Fruit fly (Drosophila melanogaster) whole organism, embryonic: Measurements from ENCODE around the gene Slimp.

Experiments used
- CG14667 ChIP-seq: fragments of 200-800 bp; sonication (Bioruptor generic); IDR thresholded peaks from 2 replicates; pipeline ENCODE4 v1.3.6; 2022; ENCODE audit warnings: missing biosample characterization, missing genetic modification characterization
- CG14710 ChIP-seq: fragments of 200-800 bp; sonication (Bioruptor generic); optimal IDR thresholded peaks from 3 replicates; lab custom pipeline; 2019; ENCODE audit warnings: missing biosample characterization, mild to moderate bottlenecking, missing genetic modification characterization, moderate library complexity
- CG1603 ChIP-seq: fragments of 200-800 bp; sonication (Bioruptor generic); optimal IDR thresholded peaks from 2 replicates; lab custom pipeline; 2019; ENCODE audit warnings: missing biosample characterization, mild to moderate bottlenecking, missing genetic modification characterization, moderate library complexity
- CG16779 ChIP-seq: fragments of 200-800 bp; sonication (Bioruptor generic); IDR thresholded peaks from 2 replicates; pipeline ENCODE4 v1.3.6; 2022; ENCODE audit warnings: missing biosample characterization, missing genetic modification characterization
- CG16863 ChIP-seq: fragments of 200-800 bp; sonication (Bioruptor generic); optimal IDR thresholded peaks from 3 replicates; lab custom pipeline; 2016; ENCODE audit warnings: missing biosample characterization, missing genetic modification characterization
- CG18476 ChIP-seq: fragments of 200-800 bp; sonication (Bioruptor generic); optimal IDR thresholded peaks from 2 replicates; lab custom pipeline; 2016; ENCODE audit warnings: missing biosample characterization, mild to moderate bottlenecking, missing genetic modification characterization
- CG2712 ChIP-seq: fragments of 200-800 bp; optimal IDR thresholded peaks from 3 replicates; lab custom pipeline; 2019; ENCODE audit warnings: missing biosample characterization, mild to moderate bottlenecking, missing genetic modification characterization, moderate library complexity
- CG30431 ChIP-seq: fragments of 200-800 bp; sonication (Bioruptor generic); optimal IDR thresholded peaks from 2 replicates; lab custom pipeline; 2017; ENCODE audit warnings: missing biosample characterization, missing genetic modification characterization
- CG3847 ChIP-seq: fragments of 200-800 bp; sonication (Bioruptor generic); IDR thresholded peaks from 2 replicates; pipeline ENCODE4 v1.3.6; 2022; ENCODE audit warnings: missing biosample characterization, missing genetic modification characterization
- CG4360 ChIP-seq: fragments of 200-800 bp; sonication (Bioruptor generic); IDR thresholded peaks from 2 replicates; pipeline ENCODE4 v1.3.6; 2022; ENCODE audit warnings: missing biosample characterization, missing genetic modification characterization
- CG4424 ChIP-seq: fragments of 200-800 bp; sonication (Bioruptor generic); optimal IDR thresholded peaks from 3 replicates; lab custom pipeline; 2016; ENCODE audit warnings: missing biosample characterization, missing genetic modification characterization
- CG4730 ChIP-seq: fragments of 200-800 bp; sonication (Bioruptor generic); IDR thresholded peaks from 2 replicates; pipeline ENCODE4 v1.3.6; 2022; ENCODE audit warnings: missing biosample characterization, missing genetic modification characterization
- CG6689 ChIP-seq: fragments of 200-800 bp; sonication (Bioruptor generic); IDR thresholded peaks from 2 replicates; pipeline ENCODE4 v1.3.6; 2022; ENCODE audit warnings: missing biosample characterization, missing genetic modification characterization
- CG6765 ChIP-seq: fragments of 200-800 bp; sonication (Bioruptor generic); optimal IDR thresholded peaks from 3 replicates; lab custom pipeline; 2017; ENCODE audit warnings: missing biosample characterization, mild to moderate bottlenecking, missing genetic modification characterization
- CG7963 ChIP-seq: fragments of 200-800 bp; sonication (Bioruptor generic); IDR thresholded peaks from 3 replicates; pipeline ENCODE4 v1.3.6; 2022; ENCODE audit warnings: missing biosample characterization, missing genetic modification characterization; ENCODE audit not compliant: partially characterized antibody
- CG7987 ChIP-seq: fragments of 200-800 bp; sonication (Bioruptor generic); optimal IDR thresholded peaks from 2 replicates; lab custom pipeline; 2018; ENCODE audit warnings: missing biosample characterization, mild to moderate bottlenecking, missing genetic modification characterization, moderate library complexity
- CG9727 ChIP-seq: fragments of 200-800 bp; sonication (Bioruptor generic); optimal IDR thresholded peaks from 3 replicates; lab custom pipeline; 2017; ENCODE audit warnings: missing biosample characterization, mild to moderate bottlenecking, missing genetic modification characterization
- Elba2 ChIP-seq: fragments of 200-800 bp; sonication (Bioruptor generic); optimal IDR thresholded peaks from 3 replicates; lab custom pipeline; 2016; ENCODE audit warnings: missing biosample characterization, missing genetic modification characterization
- Ets97D ChIP-seq: fragments of 200-800 bp; sonication (Bioruptor generic); optimal IDR thresholded peaks from 3 replicates; lab custom pipeline; 2016; ENCODE audit warnings: missing biosample characterization, missing genetic modification characterization
- HLH4C ChIP-seq: fragments of 200-800 bp; sonication (Bioruptor generic); IDR thresholded peaks from 3 replicates; pipeline ENCODE4 v1.3.6; 2022; ENCODE audit warnings: missing biosample characterization, missing genetic modification characterization; ENCODE audit not compliant: partially characterized antibody
- HmgZ ChIP-seq: fragments of 200-800 bp; sonication (Bioruptor generic); optimal IDR thresholded peaks from 2 replicates; lab custom pipeline; 2018; ENCODE audit warnings: missing biosample characterization, mild to moderate bottlenecking, missing genetic modification characterization
- Hsf ChIP-seq: fragments of 200-800 bp; sonication (Bioruptor generic); optimal IDR thresholded peaks from 3 replicates; lab custom pipeline; 2016; ENCODE audit warnings: missing biosample characterization, missing genetic modification characterization
- Kr ChIP-seq: fragments of 200-800 bp; sonication (Bioruptor generic); optimal IDR thresholded peaks from 2 replicates; lab custom pipeline; 2017; ENCODE audit warnings: missing biosample characterization, mild to moderate bottlenecking, missing genetic modification characterization
- Mad ChIP-seq: fragments of 200-800 bp; sonication (Bioruptor generic); optimal IDR thresholded peaks from 2 replicates; lab custom pipeline; 2016; ENCODE audit warnings: missing biosample characterization, missing genetic modification characterization
- Mes4 ChIP-seq: fragments of 200-800 bp; sonication (Bioruptor generic); optimal IDR thresholded peaks from 2 replicates; lab custom pipeline; 2016; ENCODE audit warnings: missing biosample characterization, missing genetic modification characterization
- Myb ChIP-seq: fragments of 200-800 bp; sonication (Bioruptor generic); optimal IDR thresholded peaks from 2 replicates; lab custom pipeline; 2016; ENCODE audit warnings: missing biosample characterization, missing genetic modification characterization
- Nf-YB ChIP-seq: fragments of 200-800 bp; sonication (Bioruptor generic); optimal IDR thresholded peaks from 3 replicates; lab custom pipeline; 2019; ENCODE audit warnings: missing biosample characterization, mild to moderate bottlenecking, missing genetic modification characterization, moderate library complexity
- Nf-YC ChIP-seq: fragments of 200-800 bp; optimal IDR thresholded peaks from 3 replicates; lab custom pipeline; 2019; ENCODE audit warnings: missing biosample characterization, mild to moderate bottlenecking, missing genetic modification characterization, moderate library complexity
- NfI ChIP-seq: fragments of 200-800 bp; sonication (Bioruptor generic); optimal IDR thresholded peaks from 3 replicates; lab custom pipeline; 2018; ENCODE audit warnings: missing biosample characterization, mild to moderate bottlenecking, missing genetic modification characterization, moderate library complexity
- Rx ChIP-seq: fragments of 200-800 bp; sonication (Bioruptor generic); IDR thresholded peaks from 2 replicates; pipeline ENCODE4 v1.3.6; 2022; ENCODE audit warnings: missing biosample characterization, missing genetic modification characterization
- Ssrp ChIP-seq: fragments of 200-800 bp; sonication (Bioruptor generic); optimal IDR thresholded peaks from 2 replicates; lab custom pipeline; 2018; ENCODE audit warnings: missing biosample characterization, mild to moderate bottlenecking, missing genetic modification characterization, moderate library complexity
- TFAM ChIP-seq: fragments of 200-800 bp; sonication (Bioruptor generic); optimal IDR thresholded peaks from 2 replicates; lab custom pipeline; 2017; ENCODE audit warnings: missing biosample characterization, missing genetic modification characterization, inconsistent platforms
- Usf ChIP-seq: fragments of 200-800 bp; sonication (Bioruptor generic); optimal IDR thresholded peaks from 2 replicates; lab custom pipeline; 2017; ENCODE audit warnings: missing genotype, missing biosample characterization, missing genetic modification characterization
- Xbp1 ChIP-seq: fragments of 200-800 bp; sonication (Bioruptor generic); optimal IDR thresholded peaks from 3 replicates; lab custom pipeline; 2016; ENCODE audit warnings: missing biosample characterization, mild to moderate bottlenecking, missing genetic modification characterization
- bigmax ChIP-seq: fragments of 200-800 bp; sonication (Bioruptor generic); optimal IDR thresholded peaks from 2 replicates; lab custom pipeline; 2018; ENCODE audit warnings: missing biosample characterization, mild to moderate bottlenecking, missing genetic modification characterization
- bowl ChIP-seq: fragments of 200-800 bp; sonication (Bioruptor generic); IDR thresholded peaks from 2 replicates; pipeline ENCODE4 v1.3.6; 2022; ENCODE audit warnings: missing biosample characterization, missing genetic modification characterization
- dpn ChIP-seq, 2 experiments: fragments of 200-800 bp; sonication (Bioruptor generic); optimal IDR thresholded peaks; 3 replicates each; lab custom pipeline; 2016; ENCODE audit warnings: missing biosample characterization in 2 of 2, missing genetic modification characterization in 2 of 2
- fu2 ChIP-seq: fragments of 200-800 bp; sonication (Bioruptor generic); optimal IDR thresholded peaks from 2 replicates; lab custom pipeline; 2016; ENCODE audit warnings: missing biosample characterization, missing genetic modification characterization
- gcm ChIP-seq: fragments of 200-800 bp; sonication (Bioruptor generic); optimal IDR thresholded peaks from 2 replicates; lab custom pipeline; 2019; ENCODE audit warnings: missing biosample characterization, mild to moderate bottlenecking, missing genetic modification characterization, moderate library complexity
- ham ChIP-seq: fragments of 200-800 bp; sonication (Bioruptor generic); IDR thresholded peaks from 2 replicates; pipeline ENCODE4 v1.3.6; 2022; ENCODE audit warnings: missing biosample characterization, missing genetic modification characterization
- hbn ChIP-seq: fragments of 200-800 bp; sonication (Bioruptor generic); IDR thresholded peaks from 2 replicates; pipeline ENCODE4 v1.3.6; 2022; ENCODE audit warnings: missing biosample characterization, missing genetic modification characterization; ENCODE audit not compliant: partially characterized antibody
- ind ChIP-seq: fragments of 200-800 bp; sonication (Bioruptor generic); optimal IDR thresholded peaks from 3 replicates; lab custom pipeline; 2016; ENCODE audit warnings: missing biosample characterization, missing genetic modification characterization
- insv ChIP-seq, 2 experiments: fragments of 200-800 bp; sonication (Bioruptor generic); optimal IDR thresholded peaks; 3 replicates each; lab custom pipeline; 2016 to 2018; ENCODE audit warnings: missing biosample characterization in 2 of 2, missing genetic modification characterization in 2 of 2
- klu ChIP-seq: fragments of 200-800 bp; sonication (Bioruptor generic); IDR thresholded peaks from 2 replicates; pipeline ENCODE4 v1.3.6; 2022; ENCODE audit warnings: missing biosample characterization, missing genetic modification characterization
- knrl ChIP-seq: fragments of 200-800 bp; sonication (Bioruptor generic); IDR thresholded peaks from 3 replicates; pipeline ENCODE4 v1.3.6; 2022; ENCODE audit warnings: missing biosample characterization, missing genetic modification characterization; ENCODE audit not compliant: partially characterized antibody
- lab ChIP-seq: fragments of 200-800 bp; sonication (Bioruptor generic); optimal IDR thresholded peaks from 3 replicates; lab custom pipeline; 2017; ENCODE audit warnings: missing biosample characterization, missing genetic modification characterization, mild to moderate bottlenecking, moderate library complexity, missing genetic modification reagents
- pros ChIP-seq: fragments of 200-800 bp; sonication (Bioruptor generic); optimal IDR thresholded peaks from 3 replicates; lab custom pipeline; 2019; ENCODE audit warnings: missing biosample characterization, mild to moderate bottlenecking, missing genetic modification characterization, moderate library complexity
- pum ChIP-seq: fragments of 200-800 bp; sonication (Bioruptor generic); optimal IDR thresholded peaks from 2 replicates; lab custom pipeline; 2016; ENCODE audit warnings: missing biosample characterization, missing genetic modification characterization
- sd ChIP-seq: fragments of 200-800 bp; sonication (Bioruptor generic); optimal IDR thresholded peaks from 3 replicates; lab custom pipeline; 2018; ENCODE audit warnings: missing biosample characterization, mild to moderate bottlenecking, missing genetic modification characterization, moderate library complexity
- ssp ChIP-seq: fragments of 200-800 bp; sonication (Bioruptor generic); IDR thresholded peaks from 2 replicates; pipeline ENCODE4 v1.3.6; 2022; ENCODE audit warnings: missing biosample characterization, missing genetic modification characterization
- wek ChIP-seq: fragments of 200-800 bp; sonication (Bioruptor generic); optimal IDR thresholded peaks from 3 replicates; lab custom pipeline; 2018; ENCODE audit warnings: missing biosample characterization, mild to moderate bottlenecking, missing genetic modification characterization, moderate library complexity

The Slimp gene

DNA sequence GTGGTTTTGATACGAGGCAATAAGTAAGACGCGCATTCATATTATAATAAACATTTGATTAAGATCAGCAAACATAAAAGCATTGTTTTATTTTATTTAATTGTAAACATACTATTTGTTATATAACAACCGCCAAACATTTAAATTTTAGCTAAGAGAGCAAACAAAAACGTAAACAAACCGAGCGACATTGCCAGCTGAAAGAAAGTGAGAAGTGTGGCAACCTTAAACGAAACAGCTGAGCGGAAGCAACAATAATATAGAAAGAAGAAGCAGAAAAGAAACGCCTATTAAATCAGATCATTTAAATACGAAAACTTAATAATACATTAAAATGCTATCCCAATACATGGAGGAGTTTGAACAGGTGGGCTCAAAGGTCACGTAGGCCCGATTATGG, 14.2 kb downstream of the Slimp start, which contains the start of gene Sec10 (continued):
- TF ChIP-seq lab (no peak), bigmax (GFP tag; lab: Kevin White, UChicago) (peak; percentile 36), Nf-YB (peak; percentile 6), NfI (no peak), Ets97D (GFP tag; lab: Kevin White, UChicago) (peak; percentile 77), pros (GFP tag; lab: Kevin White, UChicago) (no peak), bowl (GFP tag; lab: Robert Waterston, UW) (no peak), CG6689 (GFP tag; lab: Robert Waterston, UW) (no peak), Usf (GFP tag; lab: Kevin White, UChicago) (no peak), Xbp1 (GFP tag; lab: Kevin White, UChicago) (no peak), Myb (GFP tag; lab: Kevin White, UChicago) (peak; percentile 23), HLH4C (GFP tag; lab: Robert Waterston, UW) (no peak), CG30431 (GFP tag; lab: Kevin White, UChicago) (no peak), ssp (GFP tag; lab: Robert Waterston, UW) (no peak), Nf-YC (tag; lab: Kevin White, UChicago) (no peak), Ssrp (tag; lab: Kevin White, UChicago) (no peak), CG2712 (tag; lab: Kevin White, UChicago) (no peak), Mad (no peak), CG16779 (GFP tag; lab: Robert Waterston, UW) (no peak), Rx (GFP tag; lab: Robert Waterston, UW) (no peak), hbn (GFP tag; lab: Robert Waterston, UW) (peak; percentile 13; the same call in 1 of the 2 replicates), pum (no peak), knrl (no peak), CG14667 (GFP tag; lab: Robert Waterston, UW) (no peak), Elba2 (GFP tag; lab: Kevin White, UChicago) (peak; percentile 28), CG7987 (GFP tag; lab: Kevin White, UChicago) (peak; percentile 3), ham (GFP tag; lab: Robert Waterston, UW) (no peak), TFAM (no peak), fu2 (GFP tag; lab: Kevin White, UChicago) (no peak), sd (tag; lab: Kevin White, UChicago) (no peak), Hsf (GFP tag; lab: Kevin White, UChicago) (peak; percentile 3), Kr (no peak), klu (GFP tag; lab: Robert Waterston, UW) (no peak), wek (GFP tag; lab: Kevin White, UChicago) (peak; percentile 62), CG1603 (no peak), CG4360 (no peak), CG4730 (no peak), CG3847 (peak; percentile 46; the same call in 1 of the 2 replicates), CG18476 (GFP tag; lab: Kevin White, UChicago) (no peak), CG4424 (GFP tag; lab: Kevin White, UChicago) (no peak), ind (GFP tag; lab: Kevin White, UChicago) (no peak), CG9727 (GFP tag; lab: Kevin White, UChicago) (no peak), insv (GFP tag; optimal IDR thresholded peaks at IDR 0.05; lab: Kevin White, UChicago) (no peak), CG6765 (GFP tag; lab: Kevin White, UChicago) (no peak), CG16863 (GFP tag; lab: Kevin White, UChicago) (no peak), gcm (GFP tag; lab: Kevin White, UChicago) (no peak), Mes4 (no peak), CG14710 (tag; lab: Kevin White, UChicago) (peak; percentile 34), HmgZ (tag; lab: Kevin White, UChicago) (peak; percentile 43), CG7963 (GFP tag; lab: Robert Waterston, UW) (0 out of 3 replicates have a peak, but pooled peaks have one; percentile 4), dpn (GFP tag; optimal IDR thresholded peaks at IDR 0.05; lab: Kevin White, UChicago) (no peak)
- TF ChIP-seq, all 482 proteins: peak for 56
